Worm (Caenorhabditis elegans) whole organism, L3 larva: ENCODE results near the gene irld-49.

ENCODE experiments used
- R02D3.7 ChIP-seq: fragments of 150-350 bp; optimal IDR thresholded peaks from 2 replicates; lab custom pipeline; 2014; ENCODE audit warnings: missing biosample characterization, missing genetic modification characterization
- ZK546.5 ChIP-seq: sonication (generic microtip); optimal IDR thresholded peaks from 2 replicates; lab custom pipeline; 2017; ENCODE audit warnings: missing biosample characterization, missing genetic modification characterization
- ama-1 ChIP-seq: fragments of 150-350 bp; optimal IDR thresholded peaks from 2 replicates; lab custom pipeline; 2018
- ceh-16 ChIP-seq: sonication (generic microtip); optimal IDR thresholded peaks from 2 replicates; lab custom pipeline; 2017; ENCODE audit warnings: missing biosample characterization, missing genetic modification characterization
- ceh-28 ChIP-seq: fragments of 150-350 bp; optimal IDR thresholded peaks from 2 replicates; lab custom pipeline; 2014; ENCODE audit warnings: missing biosample characterization, missing genetic modification reagents, missing genetic modification characterization
- ceh-82 ChIP-seq: fragments of 150-350 bp; optimal IDR thresholded peaks from 2 replicates; lab custom pipeline; 2014; ENCODE audit warnings: missing biosample characterization, missing genetic modification characterization
- ceh-9 ChIP-seq: sonication (generic microtip); optimal IDR thresholded peaks from 2 replicates; lab custom pipeline; 2018; ENCODE audit warnings: missing biosample characterization, missing genetic modification characterization
- daf-12 ChIP-seq: fragments of 150-350 bp; optimal IDR thresholded peaks from 2 replicates; lab custom pipeline; 2014; ENCODE audit warnings: missing biosample characterization, missing genetic modification reagents, missing genetic modification characterization
- egl-27 ChIP-seq: sonication (generic microtip); optimal IDR thresholded peaks from 4 replicates; lab custom pipeline; 2017; ENCODE audit warnings: missing biosample characterization, missing genetic modification reagents, missing genetic modification characterization
- egl-5 ChIP-seq: fragments of 150-350 bp; optimal IDR thresholded peaks from 2 replicates; lab custom pipeline; 2017; ENCODE audit warnings: missing biosample characterization, missing genetic modification reagents, missing genetic modification characterization, inconsistent platforms
- elt-1 ChIP-seq: fragments of 150-350 bp; optimal IDR thresholded peaks from 2 replicates; lab custom pipeline; 2014; ENCODE audit warnings: missing biosample characterization, missing genetic modification characterization
- elt-3 ChIP-seq, 3 experiments: fragments of 150-350 bp in 1 of 3; sonication (generic microtip) in 2 of 3; optimal IDR thresholded peaks; 2 replicates in 2 of 3; 4 replicates in 1 of 3; lab custom pipeline; 2014 to 2017; ENCODE audit warnings: missing biosample characterization in 3 of 3, missing genetic modification characterization in 3 of 3
- eor-1 ChIP-seq, 2 experiments: fragments of 150-350 bp; optimal IDR thresholded peaks; 2 replicates each; lab custom pipeline; 2014 to 2018; ENCODE audit warnings: missing biosample characterization in 2 of 2, missing genetic modification characterization in 2 of 2
- fkh-10 ChIP-seq: sonication (generic microtip); optimal IDR thresholded peaks from 2 replicates; lab custom pipeline; 2017; ENCODE audit warnings: missing biosample characterization, missing genetic modification reagents, missing genetic modification characterization
- fkh-2 ChIP-seq: fragments of 150-350 bp; optimal IDR thresholded peaks from 2 replicates; lab custom pipeline; 2014; ENCODE audit warnings: missing biosample characterization, missing genetic modification reagents, missing genetic modification characterization
- hmg-11 ChIP-seq: sonication (generic microtip); optimal IDR thresholded peaks from 2 replicates; lab custom pipeline; 2016; ENCODE audit warnings: missing genetic modification characterization, missing compliant biosample characterization
- jun-1 ChIP-seq: fragments of 150-350 bp; optimal IDR thresholded peaks from 2 replicates; lab custom pipeline; 2014; ENCODE audit warnings: missing biosample characterization, missing genetic modification reagents, missing genetic modification characterization
- lin-15B ChIP-seq: fragments of 150-350 bp; optimal IDR thresholded peaks from 2 replicates; lab custom pipeline; 2014; ENCODE audit warnings: missing biosample characterization, missing genetic modification characterization
- lin-39 ChIP-seq: fragments of 150-350 bp; optimal IDR thresholded peaks from 2 replicates; lab custom pipeline; 2018; ENCODE audit warnings: missing biosample characterization, missing genetic modification reagents, missing genetic modification characterization
- lsy-12 ChIP-seq: sonication (generic microtip); optimal IDR thresholded peaks from 2 replicates; lab custom pipeline; 2016; ENCODE audit warnings: mild to moderate bottlenecking, missing genetic modification characterization, missing compliant biosample characterization
- mdl-1 ChIP-seq: fragments of 150-350 bp; optimal IDR thresholded peaks from 2 replicates; lab custom pipeline; 2014; ENCODE audit warnings: missing biosample characterization, missing genetic modification characterization
- mml-1 ChIP-seq: fragments of 150-350 bp; sonication (generic microtip); optimal IDR thresholded peaks from 3 replicates; lab custom pipeline; 2014; ENCODE audit warnings: missing biosample characterization, missing genetic modification characterization
- nfya-1 ChIP-seq: sonication (generic microtip); optimal IDR thresholded peaks from 2 replicates; lab custom pipeline; 2017; ENCODE audit warnings: missing genetic modification characterization, mild to moderate bottlenecking, missing compliant biosample characterization, antibody characterized with exemption, moderate library complexity; ENCODE audit not compliant: insufficient read depth
- nhr-11 ChIP-seq: fragments of 150-350 bp; optimal IDR thresholded peaks from 2 replicates; lab custom pipeline; 2014; ENCODE audit warnings: missing biosample characterization, missing genetic modification characterization
- nhr-23 ChIP-seq: fragments of 150-350 bp; optimal IDR thresholded peaks from 2 replicates; lab custom pipeline; 2014; ENCODE audit warnings: missing biosample characterization, missing genetic modification reagents, missing genetic modification characterization
- nhr-25 ChIP-seq: sonication (generic microtip); optimal IDR thresholded peaks from 2 replicates; lab custom pipeline; 2017; ENCODE audit warnings: missing biosample characterization, missing genetic modification characterization
- nhr-43 ChIP-seq: sonication (generic microtip); optimal IDR thresholded peaks from 2 replicates; lab custom pipeline; 2016; ENCODE audit warnings: mild to moderate bottlenecking, missing genetic modification characterization, missing compliant biosample characterization; ENCODE audit not compliant: poor library complexity, severe bottlenecking
- nhr-67 ChIP-seq: fragments of 150-350 bp; optimal IDR thresholded peaks from 2 replicates; lab custom pipeline; 2014; ENCODE audit warnings: missing biosample characterization, missing genetic modification characterization
- nhr-76 ChIP-seq: fragments of 150-350 bp; sonication (generic microtip); optimal IDR thresholded peaks from 5 replicates; lab custom pipeline; 2014; ENCODE audit warnings: missing biosample characterization, missing genetic modification characterization
- nhr-77 ChIP-seq: fragments of 150-350 bp; optimal IDR thresholded peaks from 2 replicates; lab custom pipeline; 2014; ENCODE audit warnings: missing biosample characterization, missing genetic modification characterization
- pha-4 ChIP-seq: fragments of 150-350 bp; optimal IDR thresholded peaks from 2 replicates; lab custom pipeline; 2014; ENCODE audit warnings: missing biosample characterization, missing genetic modification reagents, missing genetic modification characterization
- pqm-1 ChIP-seq: fragments of 150-350 bp; optimal IDR thresholded peaks from 2 replicates; lab custom pipeline; 2017; ENCODE audit warnings: missing biosample characterization, missing genetic modification characterization, inconsistent platforms
- sea-2 ChIP-seq: fragments of 150-350 bp; sonication (generic microtip); optimal IDR thresholded peaks from 4 replicates; lab custom pipeline; 2014; ENCODE audit warnings: missing biosample characterization, missing genetic modification reagents, missing genetic modification characterization
- skn-1 ChIP-seq: fragments of 150-350 bp; optimal IDR thresholded peaks from 2 replicates; lab custom pipeline; 2014; ENCODE audit warnings: missing biosample characterization, missing genetic modification characterization
- snpc-4 ChIP-seq: fragments of 150-350 bp; optimal IDR thresholded peaks from 2 replicates; lab custom pipeline; 2014; ENCODE audit warnings: missing biosample characterization, missing genetic modification characterization
- unc-62 ChIP-seq: fragments of 150-350 bp; sonication (generic microtip); optimal IDR thresholded peaks from 4 replicates; lab custom pipeline; 2014; ENCODE audit warnings: missing biosample characterization, missing genetic modification reagents, missing genetic modification characterization
- zag-1 ChIP-seq: fragments of 150-350 bp; optimal IDR thresholded peaks from 2 replicates; lab custom pipeline; 2014; ENCODE audit warnings: missing biosample characterization, missing genetic modification characterization
- ztf-11 ChIP-seq: fragments of 150-350 bp; optimal IDR thresholded peaks from 2 replicates; lab custom pipeline; 2014; ENCODE audit warnings: missing biosample characterization, missing genetic modification characterization
- ztf-4 ChIP-seq: fragments of 150-350 bp; optimal IDR thresholded peaks from 2 replicates; lab custom pipeline; 2014; ENCODE audit warnings: missing biosample characterization, missing genetic modification characterization

The irld-49 gene

ce11 chrII:2939681-2940080 is 4.3 kb upstream of the irld-49 start:
- TF ChIP-seq ceh-16 (tag; lab: Kevin White, UChicago) (no peak), elt-3 (tag; optimal IDR thresholded peaks at IDR 0.05; lab: Kevin White, UChicago) (no peak), lsy-12 (tag; lab: Kevin White, UChicago) (no peak), ztf-4 (tag; lab: Kevin White, UChicago) (no peak), nhr-76 (no peak), hmg-11 (tag; lab: Kevin White, UChicago) (no peak), nhr-77 (tag; lab: Kevin White, UChicago) (no peak), nfya-1 (no peak), daf-12 (no peak), fkh-2 (tag; lab: Kevin White, UChicago) (no peak), eor-1 (tag; optimal IDR thresholded peaks at IDR 0.05; lab: Kevin White, UChicago) (no peak), ceh-82 (tag; lab: Kevin White, UChicago) (no peak), R02D3.7 (tag; lab: Kevin White, UChicago) (no peak), mdl-1 (tag; lab: Kevin White, UChicago) (no peak), nhr-11 (tag; lab: Kevin White, UChicago) (no peak), egl-5 (tag; lab: Kevin White, UChicago) (no peak), lin-15B (no peak), ZK546.5 (tag; lab: Kevin White, UChicago) (no peak), sea-2 (GFP tag; lab: Kevin White, UChicago) (no peak)

ce11 chrII:2940747-2941146 is 3.2 kb upstream of the irld-49 start, which contains the start of gene irld-66:
TSS of gene irld-66 (minus strand) at chrII:2940847.
- TF ChIP-seq skn-1 (no peak), nhr-77 (tag; lab: Kevin White, UChicago) (no peak), pqm-1 (no peak), fkh-10 (no peak), R02D3.7 (tag; lab: Kevin White, UChicago) (no peak), lin-39 (tag; lab: Kevin White, UChicago) (no peak), pha-4 (tag; lab: Kevin White, UChicago) (no peak), egl-27 (no peak), nhr-11 (tag; lab: Kevin White, UChicago) (no peak), sea-2 (GFP tag; lab: Kevin White, UChicago) (no peak), nhr-25 (tag; lab: Kevin White, UChicago) (no peak), unc-62 (GFP tag; lab: Kevin White, UChicago) (no peak), snpc-4 (tag; lab: Kevin White, UChicago) (no peak), jun-1 (tag; lab: Kevin White, UChicago) (no peak), ama-1 (lab: Kevin White, UChicago) (no peak), elt-3 (tag; optimal IDR thresholded peaks at IDR 0.05; lab: Kevin White, UChicago) (no peak), ztf-4 (tag; lab: Kevin White, UChicago) (no peak), mml-1 (tag; lab: Kevin White, UChicago) (no peak), zag-1 (tag; lab: Kevin White, UChicago) (no peak), ztf-11 (tag; lab: Kevin White, UChicago) (no peak)

ce11 chrII:2946438-2946837 is 2.5 kb downstream of the irld-49 start, which contains the start of gene srw-79:
TSS of gene srw-79 (plus strand) at chrII:2946738.
- TF ChIP-seq nhr-25 (tag; lab: Kevin White, UChicago), result no peak
- TF ChIP-seq ceh-16 (tag; lab: Kevin White, UChicago), result no peak
- TF ChIP-seq ceh-9, result no peak
- TF ChIP-seq elt-3 (tag; optimal IDR thresholded peaks at IDR 0.05; lab: Kevin White, UChicago), result no peak
- no peak for TF ChIP-seq ZK546.5 (tag; lab: Kevin White, UChicago)
- no peak for TF ChIP-seq unc-62 (GFP tag; lab: Kevin White, UChicago)
- no peak for TF ChIP-seq nhr-77 (tag; lab: Kevin White, UChicago)
- no peak for TF ChIP-seq ceh-28
- TF ChIP-seq nhr-67 (tag; lab: Kevin White, UChicago), result no peak
- TF ChIP-seq ztf-11 (tag; lab: Kevin White, UChicago), result no peak
- TF ChIP-seq ztf-4 (tag; lab: Kevin White, UChicago), result no peak
- TF ChIP-seq sea-2 (GFP tag; lab: Kevin White, UChicago), result no peak
- no peak for TF ChIP-seq pqm-1

- TF ChIP-seq nhr-43 (tag; lab: Kevin White, UChicago) (no peak), nhr-25 (tag; lab: Kevin White, UChicago) (no peak), R02D3.7 (tag; lab: Kevin White, UChicago) (no peak), nhr-23 (tag; lab: Kevin White, UChicago) (no peak), pha-4 (tag; lab: Kevin White, UChicago) (no peak), egl-5 (tag; lab: Kevin White, UChicago) (no peak), elt-1 (tag; lab: Kevin White, UChicago) (no peak), sea-2 (GFP tag; lab: Kevin White, UChicago) (no peak), jun-1 (tag; lab: Kevin White, UChicago) (no peak)
These were observed 4.6 kb downstream of the irld-49 start for ce11 chrII:2948614-2949013.
